Fruit fly (Drosophila melanogaster) S2 (cell line): ENCODE results near the gene CG43446.

Source experiments
- CG8478 ChIP-seq: fragments of >200 bp; optimal IDR thresholded peaks from 2 replicates; lab custom pipeline; 2018
- CTCF ChIP-seq, 2 experiments: fragments of >200 bp; optimal IDR thresholded peaks; 2 replicates each; lab custom pipeline; 2018

- no peak for TF ChIP-seq CTCF (optimal IDR thresholded peaks at IDR 0.05; lab: Kevin White, UChicago)
- no peak for TF ChIP-seq CG8478 (lab: Kevin White, UChicago)
Measured at dm6 chr3R:20954531-20954930, 33.2 kb downstream of the CG43446 start.
